Worm (Caenorhabditis elegans) whole organism, young adult: ENCODE measurements around the gene cfp-1.

Experiments used
- B0336.3 ChIP-seq: fragments of 200-800 bp; sonication (Bioruptor generic); IDR thresholded peaks from 2 replicates; pipeline ENCODE4 v1.3.6; 2022; ENCODE audit warnings: missing genetic modification characterization, missing compliant biosample characterization
- F23B12.7 ChIP-seq: sonication (generic microtip); optimal IDR thresholded peaks from 2 replicates; lab custom pipeline; 2017; ENCODE audit warnings: missing genetic modification characterization, mild to moderate bottlenecking, missing compliant biosample characterization, antibody characterized with exemption, moderate library complexity; ENCODE audit not compliant: insufficient read depth
- F33H1.4 ChIP-seq: fragments of 200-800 bp; sonication (Bioruptor generic); IDR thresholded peaks from 2 replicates; pipeline ENCODE4 v1.3.6; 2022; ENCODE audit warnings: missing genetic modification reagents, missing genetic modification characterization, missing compliant biosample characterization
- F37B4.10 ChIP-seq: fragments of 200-800 bp; sonication (Bioruptor generic); IDR thresholded peaks from 2 replicates; pipeline ENCODE4 v1.3.6; 2022; ENCODE audit warnings: missing genetic modification characterization, missing compliant biosample characterization
- F39B2.1 ChIP-seq: fragments of 200-800 bp; sonication (Bioruptor generic); IDR thresholded peaks from 2 replicates; pipeline ENCODE4 v1.3.6; 2022; ENCODE audit warnings: missing genetic modification reagents, missing genetic modification characterization, missing compliant biosample characterization
- F49E8.2 ChIP-seq: sonication (generic microtip); optimal IDR thresholded peaks from 3 replicates; lab custom pipeline; 2017; ENCODE audit warnings: missing genetic modification characterization, mild to moderate bottlenecking, missing compliant biosample characterization, antibody characterized with exemption, moderate library complexity; ENCODE audit not compliant: insufficient read depth
- F52B5.7 ChIP-seq: sonication (generic microtip); optimal IDR thresholded peaks from 2 replicates; lab custom pipeline; 2016; ENCODE audit warnings: mild to moderate bottlenecking, missing genetic modification characterization, missing compliant biosample characterization
- F57A8.1 ChIP-seq: fragments of 200-800 bp; sonication (Bioruptor generic); optimal IDR thresholded peaks from 2 replicates; lab custom pipeline; 2018; ENCODE audit warnings: mild to moderate bottlenecking, missing genetic modification characterization, moderate library complexity, missing compliant biosample characterization
- F57C9.4 ChIP-seq: sonication (generic microtip); optimal IDR thresholded peaks from 2 replicates; lab custom pipeline; 2017; ENCODE audit warnings: mild to moderate bottlenecking, missing genetic modification characterization, missing compliant biosample characterization
- Y53G8AR.9 ChIP-seq: fragments of 200-800 bp; sonication (Bioruptor generic); conservative IDR thresholded peaks from 2 replicates; pipeline ENCODE4 v1.3.6; 2022; ENCODE audit warnings: missing genetic modification reagents, missing genetic modification characterization, missing compliant biosample characterization
- Y56A3A.18 ChIP-seq: fragments of 200-800 bp; sonication (Bioruptor generic); IDR thresholded peaks from 2 replicates; pipeline ENCODE4 v1.3.6; 2022; ENCODE audit warnings: missing genetic modification reagents, missing genetic modification characterization, missing compliant biosample characterization
- aptf-3 ChIP-seq: fragments of 200-800 bp; sonication (Bioruptor generic); IDR thresholded peaks from 2 replicates; pipeline ENCODE4 v1.3.6; 2022; ENCODE audit warnings: missing genetic modification characterization, missing compliant biosample characterization
- athp-1 ChIP-seq: sonication (generic microtip); optimal IDR thresholded peaks from 2 replicates; lab custom pipeline; 2017; ENCODE audit warnings: mild to moderate bottlenecking, missing genetic modification characterization, missing compliant biosample characterization
- attf-3 ChIP-seq: fragments of 200-800 bp; sonication (Bioruptor generic); conservative IDR thresholded peaks from 2 replicates; pipeline ENCODE4 v1.3.6; 2022; ENCODE audit warnings: missing genetic modification reagents, missing genetic modification characterization, missing compliant biosample characterization
- bed-1 ChIP-seq: fragments of 200-800 bp; sonication (Bioruptor generic); IDR thresholded peaks from 2 replicates; pipeline ENCODE4 v1.3.6; 2022; ENCODE audit warnings: missing genetic modification reagents, missing genetic modification characterization, missing compliant biosample characterization
- ccch-3 ChIP-seq: fragments of 200-800 bp; sonication (Bioruptor generic); optimal IDR thresholded peaks from 2 replicates; lab custom pipeline; 2018; ENCODE audit warnings: mild to moderate bottlenecking, missing genetic modification characterization, missing compliant biosample characterization
- cebp-1 ChIP-seq, 2 experiments: fragments of 200-800 bp in 1 of 2; sonication (Bioruptor generic) in 1 of 2; sonication (generic microtip) in 1 of 2; IDR thresholded peaks in 1 of 2; optimal IDR thresholded peaks in 1 of 2; 2 replicates each; pipeline versions ENCODE4 v1.3.6 to Lab custom; 2017 to 2022; ENCODE audit warnings: missing compliant biosample characterization in 2 of 2, missing genetic modification characterization in 2 of 2, mild to moderate bottlenecking in 1 of 2, missing genetic modification reagents in 1 of 2, moderate library complexity in 1 of 2
- ceh-100 ChIP-seq: fragments of 200-800 bp; sonication (Bioruptor generic); IDR thresholded peaks from 2 replicates; pipeline ENCODE4 v1.3.6; 2022; ENCODE audit warnings: missing genetic modification reagents, missing genetic modification characterization, missing compliant biosample characterization
- ceh-27 ChIP-seq: fragments of 200-800 bp; sonication (Bioruptor generic); optimal IDR thresholded peaks from 2 replicates; lab custom pipeline; 2018; ENCODE audit warnings: mild to moderate bottlenecking, missing genetic modification characterization, moderate library complexity, missing compliant biosample characterization
- ceh-40 ChIP-seq: fragments of 200-800 bp; sonication (Bioruptor generic); IDR thresholded peaks from 2 replicates; pipeline ENCODE4 v1.3.6; 2022; ENCODE audit warnings: missing genetic modification characterization, missing compliant biosample characterization
- ceh-91 ChIP-seq: fragments of 200-800 bp; sonication (Bioruptor generic); IDR thresholded peaks from 2 replicates; pipeline ENCODE4 v1.3.6; 2022; ENCODE audit warnings: missing genetic modification reagents, missing genetic modification characterization, missing compliant biosample characterization
- chd-7 ChIP-seq: sonication (generic microtip); optimal IDR thresholded peaks from 2 replicates; lab custom pipeline; 2016; ENCODE audit warnings: mild to moderate bottlenecking, missing genetic modification characterization, moderate library complexity, missing compliant biosample characterization
- die-1 ChIP-seq: sonication (generic microtip); optimal IDR thresholded peaks from 2 replicates; lab custom pipeline; 2016; ENCODE audit warnings: missing genotype, mild to moderate bottlenecking, missing genetic modification characterization, missing compliant biosample characterization
- efl-1 ChIP-seq: fragments of 150-350 bp; optimal IDR thresholded peaks from 2 replicates; lab custom pipeline; 2014; ENCODE audit warnings: missing biosample characterization, missing genetic modification reagents, missing genetic modification characterization
- egl-44 ChIP-seq: fragments of 200-800 bp; sonication (Bioruptor generic); IDR thresholded peaks from 2 replicates; pipeline ENCODE4 v1.3.6; 2022; ENCODE audit warnings: missing genetic modification reagents, missing genetic modification characterization, missing compliant biosample characterization
- egrh-3 ChIP-seq: fragments of 200-800 bp; sonication (Bioruptor generic); IDR thresholded peaks from 2 replicates; pipeline ENCODE4 v1.3.6; 2022; ENCODE audit warnings: missing genetic modification reagents, missing genetic modification characterization, missing compliant biosample characterization
- ekl-4 ChIP-seq: fragments of 200-800 bp; sonication (Bioruptor generic); IDR thresholded peaks from 2 replicates; pipeline ENCODE4 v1.3.6; 2022; ENCODE audit warnings: missing genetic modification reagents, missing genetic modification characterization, missing compliant biosample characterization
- ets-4 ChIP-seq: fragments of 200-800 bp; sonication (Bioruptor generic); optimal IDR thresholded peaks from 2 replicates; lab custom pipeline; 2018; ENCODE audit warnings: mild to moderate bottlenecking, missing genetic modification characterization, missing compliant biosample characterization
- hmg-20 ChIP-seq: fragments of 200-800 bp; sonication (Bioruptor generic); IDR thresholded peaks from 2 replicates; pipeline ENCODE4 v1.3.6; 2022; ENCODE audit warnings: missing genetic modification reagents, missing genetic modification characterization, missing compliant biosample characterization
- hsf-1 ChIP-seq: fragments of 200-800 bp; sonication (Bioruptor generic); IDR thresholded peaks from 2 replicates; pipeline ENCODE4 v1.3.6; 2022; ENCODE audit warnings: missing genetic modification reagents, missing genetic modification characterization, missing compliant biosample characterization
- lin-26 ChIP-seq: fragments of 200-800 bp; sonication (Bioruptor generic); IDR thresholded peaks from 2 replicates; pipeline ENCODE4 v1.3.6; 2022; ENCODE audit warnings: missing genetic modification reagents, missing genetic modification characterization, missing compliant biosample characterization
- lin-35 ChIP-seq, 3 experiments: fragments of 150-350 bp in 2 of 3; sonication (generic microtip) in 1 of 3; optimal IDR thresholded peaks; 2 replicates each; lab custom pipeline; 2014 to 2018; ENCODE audit warnings: missing biosample characterization in 3 of 3, missing genetic modification characterization in 3 of 3, missing genetic modification reagents in 3 of 3
- lin-40 ChIP-seq: sonication (generic microtip); optimal IDR thresholded peaks from 2 replicates; lab custom pipeline; 2016; ENCODE audit warnings: missing genetic modification characterization, mild to moderate bottlenecking, missing compliant biosample characterization, missing genotype, missing genetic modification reagents
- lin-54 ChIP-seq: fragments of 200-800 bp; sonication (Bioruptor generic); optimal IDR thresholded peaks from 2 replicates; lab custom pipeline; 2018; ENCODE audit warnings: mild to moderate bottlenecking, missing genetic modification characterization, missing compliant biosample characterization
- madf-8 ChIP-seq: fragments of 200-800 bp; sonication (Bioruptor generic); conservative IDR thresholded peaks from 2 replicates; pipeline ENCODE4 v1.3.6; 2022; ENCODE audit warnings: missing genetic modification reagents, missing genetic modification characterization, missing compliant biosample characterization
- mcd-1 ChIP-seq: fragments of 200-800 bp; sonication (Bioruptor generic); IDR thresholded peaks from 2 replicates; pipeline ENCODE4 v1.3.6; 2022; ENCODE audit warnings: missing genetic modification reagents, missing genetic modification characterization, missing compliant biosample characterization
- mes-4 ChIP-seq: sonication (generic microtip); optimal IDR thresholded peaks from 2 replicates; lab custom pipeline; 2016; ENCODE audit warnings: missing genotype, missing genetic modification characterization, missing compliant biosample characterization
- nfyb-1 ChIP-seq: fragments of 200-800 bp; sonication (Bioruptor generic); IDR thresholded peaks from 2 replicates; pipeline ENCODE4 v1.3.6; 2022; ENCODE audit warnings: missing genetic modification reagents, missing genetic modification characterization, missing compliant biosample characterization
- nhr-80 ChIP-seq: sonication (generic microtip); optimal IDR thresholded peaks from 2 replicates; lab custom pipeline; 2016; ENCODE audit warnings: missing genetic modification characterization, missing compliant biosample characterization
- nhr-90 ChIP-seq: sonication (generic microtip); optimal IDR thresholded peaks from 2 replicates; lab custom pipeline; 2016; ENCODE audit warnings: missing genotype, mild to moderate bottlenecking, missing genetic modification characterization, missing compliant biosample characterization
- pbrm-1 ChIP-seq: fragments of 200-800 bp; sonication (Bioruptor generic); IDR thresholded peaks from 2 replicates; pipeline ENCODE4 v1.3.6; 2022; ENCODE audit warnings: missing genetic modification reagents, missing genetic modification characterization, missing compliant biosample characterization
- pha-4 ChIP-seq: fragments of 150-350 bp; sonication (generic microtip); optimal IDR thresholded peaks from 2 replicates; lab custom pipeline; 2014; ENCODE audit warnings: missing biosample characterization, missing genetic modification reagents, missing genetic modification characterization
- repo-1 ChIP-seq: sonication (generic microtip); optimal IDR thresholded peaks from 2 replicates; lab custom pipeline; 2017; ENCODE audit warnings: mild to moderate bottlenecking, missing genetic modification characterization, missing compliant biosample characterization
- snpc-1.1 ChIP-seq: sonication (generic microtip); optimal IDR thresholded peaks from 2 replicates; lab custom pipeline; 2017; ENCODE audit warnings: missing genetic modification characterization, mild to moderate bottlenecking, missing compliant biosample characterization, antibody characterized with exemption, moderate library complexity, missing genotype, missing genetic modification reagents; ENCODE audit not compliant: insufficient read depth
- sptf-2 ChIP-seq: fragments of 200-800 bp; sonication (Bioruptor generic); optimal IDR thresholded peaks from 2 replicates; lab custom pipeline; 2018; ENCODE audit warnings: mild to moderate bottlenecking, missing genetic modification characterization, missing compliant biosample characterization
- tbx-9 ChIP-seq: sonication (generic microtip); optimal IDR thresholded peaks from 2 replicates; lab custom pipeline; 2016; ENCODE audit warnings: borderline replicate concordance, missing genetic modification characterization, inconsistent platforms, missing compliant biosample characterization
- unc-130 ChIP-seq: sonication (generic microtip); optimal IDR thresholded peaks from 2 replicates; lab custom pipeline; 2016; ENCODE audit warnings: missing genetic modification reagents, missing genetic modification characterization, missing compliant biosample characterization
- ztf-26 ChIP-seq: sonication (generic microtip); optimal IDR thresholded peaks from 2 replicates; lab custom pipeline; 2017; ENCODE audit warnings: missing genetic modification characterization, missing compliant biosample characterization
- ztf-3 ChIP-seq: fragments of 200-800 bp; sonication (Bioruptor generic); optimal IDR thresholded peaks from 2 replicates; lab custom pipeline; 2018; ENCODE audit warnings: mild to moderate bottlenecking, missing genetic modification characterization, missing compliant biosample characterization

Gene cfp-1

ce11 chrIV:14070992-14071289 is 6.3 kb upstream of the cfp-1 start (continued):
- TF ChIP-seq cebp-1 (GFP tag; IDR thresholded peaks at IDR 0.05; lab: Robert Waterston, UW) (no peak), cebp-1 (tag; optimal IDR thresholded peaks at IDR 0.05; lab: Kevin White, UChicago) (no peak), nhr-80 (tag; lab: Kevin White, UChicago) (peak; percentile 17), lin-54 (peak; percentile 87), nhr-90 (tag; lab: Kevin White, UChicago) (no peak), ztf-3 (no peak), efl-1 (GFP tag; lab: Kevin White, UChicago) (peak; percentile 79), F57C9.4 (no peak), chd-7 (tag; lab: Kevin White, UChicago) (no peak), ceh-91 (GFP tag; lab: Robert Waterston, UW) (peak; percentile 79), ccch-3 (no peak), ztf-26 (tag; lab: Kevin White, UChicago) (no peak), F37B4.10 (no peak), hmg-20 (no peak), aptf-3 (no peak), egrh-3 (GFP tag; lab: Robert Waterston, UW) (no peak), mcd-1 (peak; percentile 91), attf-3 (GFP tag; lab: Robert Waterston, UW) (peak; percentile 51; the same call in 1 of the 2 replicates), madf-8 (GFP tag; lab: Robert Waterston, UW) (peak; percentile 67), ets-4 (no peak), F23B12.7 (peak; percentile 56), ceh-40 (GFP tag; lab: Robert Waterston, UW) (no peak), snpc-1.1 (tag; lab: Kevin White, UChicago) (peak; percentile 70), repo-1 (tag; lab: Kevin White, UChicago) (no peak), tbx-9 (tag; lab: Kevin White, UChicago) (no peak), unc-130 (peak; percentile 76), F52B5.7 (tag; lab: Kevin White, UChicago) (no peak), F49E8.2 (tag; lab: Kevin White, UChicago) (peak; percentile 81), egl-44 (GFP tag; lab: Robert Waterston, UW) (no peak), lin-35 (GFP tag; optimal IDR thresholded peaks at IDR 0.05; lab: Kevin White, UChicago) (peak in 2 of 3 experiments; percentile 5 to 73), lin-26 (no peak), die-1 (no peak), pbrm-1 (GFP tag; lab: Robert Waterston, UW) (peak; percentile 85; the same call in 1 of the 2 replicates), lin-40 (tag; lab: Kevin White, UChicago) (peak; percentile 70), nfyb-1 (GFP tag; lab: Robert Waterston, UW) (peak; percentile 77; the same call in 1 of the 2 replicates), F33H1.4 (GFP tag; lab: Robert Waterston, UW) (peak; percentile 98), hsf-1 (GFP tag; lab: Robert Waterston, UW) (peak; percentile 76), Y56A3A.18 (GFP tag; lab: Robert Waterston, UW) (no peak), ekl-4 (GFP tag; lab: Robert Waterston, UW) (peak; percentile 91), B0336.3 (GFP tag; lab: Robert Waterston, UW) (peak; percentile 86), bed-1 (GFP tag; lab: Robert Waterston, UW) (no peak), ceh-27 (GFP tag; lab: Kevin White, UChicago) (peak; percentile 33), pha-4 (tag; lab: Kevin White, UChicago) (no peak), ceh-100 (GFP tag; lab: Robert Waterston, UW) (peak; percentile 39), sptf-2 (no peak), F57A8.1 (no peak), athp-1 (tag; lab: Kevin White, UChicago) (peak; percentile 51), F39B2.1 (GFP tag; lab: Robert Waterston, UW) (no peak), mes-4 (tag; lab: Kevin White, UChicago) (no peak), Y53G8AR.9 (GFP tag; lab: Robert Waterston, UW) (peak; percentile 81; the same call in 1 of the 2 replicates)
